Fruit fly (Drosophila melanogaster) whole organism, pupa: ENCODE results near the gene CCDC53.

Experiments
- CG10348 ChIP-seq: fragments of 200-800 bp; sonication (Bioruptor generic); IDR thresholded peaks from 2 replicates; pipeline ENCODE4 v1.3.6; 2022; ENCODE audit warnings: missing biosample characterization, missing genetic modification characterization
- CG13204 ChIP-seq: fragments of 200-800 bp; sonication (Bioruptor generic); optimal IDR thresholded peaks from 2 replicates; lab custom pipeline; 2018; ENCODE audit warnings: missing biosample characterization, mild to moderate bottlenecking, missing genetic modification characterization, moderate library complexity
- CG15710 ChIP-seq: fragments of 200-800 bp; sonication (Bioruptor generic); optimal IDR thresholded peaks from 2 replicates; lab custom pipeline; 2018; ENCODE audit warnings: missing biosample characterization, mild to moderate bottlenecking, missing genetic modification characterization, moderate library complexity
- CG17806 ChIP-seq: fragments of 200-800 bp; sonication (Bioruptor generic); optimal IDR thresholded peaks from 2 replicates; lab custom pipeline; 2018; ENCODE audit warnings: missing biosample characterization, mild to moderate bottlenecking, missing genetic modification characterization, moderate library complexity
- CG8301 ChIP-seq: fragments of 200-800 bp; sonication (Bioruptor generic); optimal IDR thresholded peaks from 2 replicates; lab custom pipeline; 2018; ENCODE audit warnings: missing biosample characterization, mild to moderate bottlenecking, missing genetic modification characterization
- CG9948 ChIP-seq: fragments of 200-800 bp; sonication (Bioruptor generic); optimal IDR thresholded peaks from 2 replicates; lab custom pipeline; 2018; ENCODE audit warnings: missing biosample characterization, mild to moderate bottlenecking, missing genetic modification characterization, moderate library complexity
- EcR ChIP-seq: fragments of 200-800 bp; sonication (Bioruptor generic); optimal IDR thresholded peaks from 3 replicates; lab custom pipeline; 2019; ENCODE audit warnings: missing biosample characterization, missing genetic modification characterization, mild to moderate bottlenecking, moderate library complexity, missing genetic modification reagents
- Pif1B ChIP-seq: fragments of 200-800 bp; sonication (Bioruptor generic); optimal IDR thresholded peaks from 3 replicates; lab custom pipeline; 2016; ENCODE audit warnings: missing biosample characterization, missing genetic modification characterization
- fd96Ca ChIP-seq: fragments of 200-800 bp; sonication (Bioruptor generic); IDR thresholded peaks from 3 replicates; pipeline ENCODE4 v1.3.6; 2022; ENCODE audit warnings: missing biosample characterization, missing genetic modification characterization
- gl ChIP-seq: fragments of 200-800 bp; sonication (Bioruptor generic); optimal IDR thresholded peaks from 2 replicates; lab custom pipeline; 2018; ENCODE audit warnings: missing biosample characterization, mild to moderate bottlenecking, missing genetic modification characterization
- rn ChIP-seq: fragments of 200-800 bp; sonication (Bioruptor generic); IDR thresholded peaks from 2 replicates; pipeline ENCODE4 v1.3.6; 2022; ENCODE audit warnings: missing biosample characterization, missing genetic modification characterization

DNA sequence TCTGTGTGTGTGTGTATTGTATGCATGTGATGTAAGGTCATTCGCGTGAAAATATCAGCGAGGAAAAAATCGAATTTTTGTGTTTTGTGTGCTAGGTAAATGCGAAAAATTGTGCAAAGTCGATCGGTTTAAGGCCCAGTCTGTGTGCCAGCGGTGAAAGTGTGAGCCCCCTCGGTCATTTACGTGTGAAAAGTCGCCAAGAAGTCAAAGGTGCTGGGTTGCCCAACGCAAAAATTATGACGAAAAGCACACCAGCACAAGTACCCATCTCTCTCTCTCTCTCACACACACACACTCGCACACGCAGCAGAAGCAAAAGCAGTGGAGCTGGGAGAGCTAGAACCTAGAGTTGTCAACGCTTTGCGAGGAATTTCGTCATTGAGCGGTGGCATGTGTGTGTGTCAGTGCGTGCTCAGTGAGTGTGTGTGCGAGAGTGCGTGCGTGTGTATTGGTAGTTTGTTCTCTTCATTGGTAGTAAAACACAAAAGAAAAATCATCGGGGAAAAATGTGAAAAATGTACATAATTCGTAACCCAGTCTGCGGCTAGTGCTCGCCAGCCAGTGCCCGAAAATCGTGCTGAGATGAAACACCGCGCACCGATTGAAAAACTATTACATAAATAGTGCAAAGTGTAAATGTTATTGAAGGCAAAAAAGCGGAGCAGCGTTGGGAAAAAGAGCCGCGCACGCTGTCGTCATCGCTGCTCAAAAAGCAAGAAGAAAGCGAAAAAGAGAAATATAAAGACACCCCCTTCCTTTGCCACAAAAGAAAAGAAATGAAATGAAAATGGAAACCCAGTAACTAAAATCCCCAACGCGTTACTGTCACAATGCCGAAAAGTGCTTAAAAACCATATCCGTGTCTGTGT, 42.8 kb downstream of the CCDC53 start:
- TF ChIP-seq CG13204 (GFP tag; lab: Kevin White, UChicago) = peak; percentile 18
- peak; percentile 86 for TF ChIP-seq EcR
- no peak for TF ChIP-seq CG17806 (tag; lab: Kevin White, UChicago)
- no peak for TF ChIP-seq CG10348 (GFP tag; lab: Robert Waterston, UW)
- TF ChIP-seq gl = no peak
- TF ChIP-seq CG15710 (tag; lab: Kevin White, UChicago) = no peak
- TF ChIP-seq CG9948 = no peak
- TF ChIP-seq Pif1B (GFP tag; lab: Kevin White, UChicago) = no peak
- no peak for TF ChIP-seq rn
- no peak; the same call in 2 of the 3 replicates for TF ChIP-seq fd96Ca (GFP tag; lab: Robert Waterston, UW)
- TF ChIP-seq CG8301 (tag; lab: Kevin White, UChicago) = no peak
